Worm (Caenorhabditis elegans) whole organism, mixed stage, embryonic: ENCODE measurements around the gene F43G6.17.

Source experiments
- bed-3 ChIP-seq: fragments of 200-800 bp; sonication (Bioruptor generic); optimal IDR thresholded peaks from 3 replicates; lab custom pipeline; 2018; ENCODE audit warnings: mild to moderate bottlenecking, missing genetic modification characterization, moderate library complexity, missing compliant biosample characterization
- drap-1 ChIP-seq: fragments of 200-800 bp; sonication (Bioruptor generic); optimal IDR thresholded peaks from 3 replicates; lab custom pipeline; 2018; ENCODE audit warnings: mild to moderate bottlenecking, missing genetic modification characterization, missing compliant biosample characterization
- lin-13 ChIP-seq: fragments of 150-350 bp; optimal IDR thresholded peaks from 2 replicates; lab custom pipeline; 2014; ENCODE audit warnings: missing biosample characterization, missing genetic modification characterization
- lsy-2 ChIP-seq: fragments of 150-350 bp; optimal IDR thresholded peaks from 2 replicates; lab custom pipeline; 2014; ENCODE audit warnings: missing biosample characterization, missing genetic modification characterization
- mep-1 ChIP-seq: fragments of 150-350 bp; optimal IDR thresholded peaks from 2 replicates; lab custom pipeline; 2017; ENCODE audit warnings: missing biosample characterization, missing genetic modification reagents, missing genetic modification characterization, inconsistent platforms
- nhr-28 ChIP-seq: fragments of 150-350 bp; optimal IDR thresholded peaks from 2 replicates; lab custom pipeline; 2014; ENCODE audit warnings: missing biosample characterization, missing genetic modification characterization
- sem-2 ChIP-seq: fragments of 200-800 bp; sonication (Bioruptor generic); optimal IDR thresholded peaks from 2 replicates; lab custom pipeline; 2018; ENCODE audit warnings: mild to moderate bottlenecking, missing genetic modification characterization, missing compliant biosample characterization
- snpc-4 ChIP-seq: fragments of 150-350 bp; optimal IDR thresholded peaks from 2 replicates; lab custom pipeline; 2014; ENCODE audit warnings: missing biosample characterization, missing genetic modification characterization
- ztf-11 ChIP-seq: fragments of 150-350 bp; optimal IDR thresholded peaks from 2 replicates; lab custom pipeline; 2014; ENCODE audit warnings: missing biosample characterization, missing genetic modification characterization

DNA sequence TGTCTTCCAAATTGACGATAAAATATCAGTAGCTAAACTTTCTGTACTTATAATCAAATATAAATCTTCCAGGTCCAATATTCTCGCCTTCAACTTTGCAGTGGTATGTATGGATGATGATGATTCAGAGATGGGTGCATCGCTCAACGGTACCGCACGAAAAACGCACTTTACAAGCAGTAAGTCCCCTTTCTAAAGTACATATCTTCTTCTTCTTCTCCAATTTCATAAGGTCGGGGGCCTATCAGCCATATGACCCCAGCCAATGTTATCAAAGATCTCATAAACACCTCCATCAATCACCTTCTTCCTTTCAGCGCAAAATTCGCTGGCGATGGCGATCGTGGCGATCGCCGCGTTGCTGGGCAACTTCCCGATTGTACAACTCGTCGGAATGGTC, 40.9 kb downstream of the F43G6.17 start:
- TF ChIP-seq bed-3 (GFP tag; lab: Kevin White, UChicago) (no peak), drap-1 (GFP tag; lab: Kevin White, UChicago) (no peak), ztf-11 (no peak), lin-13 (tag; lab: Kevin White, UChicago) (no peak), lsy-2 (tag; lab: Kevin White, UChicago) (no peak), snpc-4 (tag; lab: Kevin White, UChicago) (no peak), mep-1 (no peak), nhr-28 (tag; lab: Kevin White, UChicago) (no peak), sem-2 (GFP tag; lab: Kevin White, UChicago) (no peak)
